Worm (Caenorhabditis elegans) whole organism, late embryonic: ENCODE data around the gene srxa-15.

Source experiments
- C38D4.7 ChIP-seq: fragments of 200-800 bp; sonication (Bioruptor generic); optimal IDR thresholded peaks from 2 replicates; lab custom pipeline; 2018; ENCODE audit warnings: mild to moderate bottlenecking, missing genetic modification characterization, moderate library complexity, missing compliant biosample characterization
- F13H6.1 ChIP-seq: sonication (generic microtip); optimal IDR thresholded peaks from 2 replicates; lab custom pipeline; 2016; ENCODE audit warnings: missing genetic modification characterization, missing compliant biosample characterization
- T23F11.4 ChIP-seq: fragments of 200-800 bp; sonication (Bioruptor generic); optimal IDR thresholded peaks from 2 replicates; lab custom pipeline; 2018; ENCODE audit warnings: mild to moderate bottlenecking, missing genetic modification characterization, missing compliant biosample characterization
- ahr-1 ChIP-seq: sonication (generic microtip); optimal IDR thresholded peaks from 2 replicates; lab custom pipeline; 2016; ENCODE audit warnings: missing genetic modification characterization, missing compliant biosample characterization
- ama-1 ChIP-seq: fragments of 150-350 bp; optimal IDR thresholded peaks from 2 replicates; lab custom pipeline; 2014
- ceh-14 ChIP-seq: sonication (generic microtip); optimal IDR thresholded peaks from 2 replicates; lab custom pipeline; 2016; ENCODE audit warnings: missing genotype, missing genetic modification characterization, missing compliant biosample characterization
- ceh-18 ChIP-seq: sonication (generic microtip); optimal IDR thresholded peaks from 2 replicates; lab custom pipeline; 2016; ENCODE audit warnings: missing genetic modification characterization, missing compliant biosample characterization
- ceh-22 ChIP-seq: sonication (generic microtip); optimal IDR thresholded peaks from 2 replicates; lab custom pipeline; 2017; ENCODE audit warnings: missing biosample characterization, missing genetic modification characterization
- ceh-24 ChIP-seq: sonication (generic microtip); optimal IDR thresholded peaks from 2 replicates; lab custom pipeline; 2016; ENCODE audit warnings: mild to moderate bottlenecking, missing genetic modification characterization, missing compliant biosample characterization
- ceh-31 ChIP-seq: sonication (generic microtip); optimal IDR thresholded peaks from 2 replicates; lab custom pipeline; 2016; ENCODE audit warnings: missing genetic modification characterization, missing compliant biosample characterization
- ceh-34 ChIP-seq: sonication (generic microtip); optimal IDR thresholded peaks from 2 replicates; lab custom pipeline; 2016; ENCODE audit warnings: mild to moderate bottlenecking, missing genetic modification characterization, missing compliant biosample characterization
- ceh-45 ChIP-seq: fragments of 200-800 bp; sonication (Bioruptor generic); IDR thresholded peaks from 2 replicates; pipeline ENCODE4 v1.3.6; 2022; ENCODE audit warnings: missing genetic modification reagents, missing genetic modification characterization, missing compliant biosample characterization
- ceh-9 ChIP-seq: sonication (generic microtip); optimal IDR thresholded peaks from 2 replicates; lab custom pipeline; 2016; ENCODE audit warnings: mild to moderate bottlenecking, missing genetic modification characterization, inconsistent platforms, missing compliant biosample characterization
- che-1 ChIP-seq: sonication (generic microtip); optimal IDR thresholded peaks from 2 replicates; lab custom pipeline; 2016; ENCODE audit warnings: mild to moderate bottlenecking, missing genetic modification characterization, missing compliant biosample characterization
- dve-1 ChIP-seq: sonication (generic microtip); optimal IDR thresholded peaks from 2 replicates; lab custom pipeline; 2017; ENCODE audit warnings: antibody characterized with exemption, mild to moderate bottlenecking, missing genetic modification characterization, missing compliant biosample characterization
- elt-2 ChIP-seq: sonication (generic microtip); optimal IDR thresholded peaks from 2 replicates; lab custom pipeline; 2016; ENCODE audit warnings: missing genetic modification reagents, missing genetic modification characterization, missing compliant biosample characterization
- ets-4 ChIP-seq: sonication (generic microtip); optimal IDR thresholded peaks from 2 replicates; lab custom pipeline; 2016; ENCODE audit warnings: missing genetic modification characterization, missing compliant biosample characterization
- eyg-1 ChIP-seq: sonication (generic microtip); optimal IDR thresholded peaks from 2 replicates; lab custom pipeline; 2016; ENCODE audit warnings: missing genotype, missing genetic modification characterization, missing compliant biosample characterization
- fkh-10 ChIP-seq: fragments of 150-350 bp; optimal IDR thresholded peaks from 2 replicates; lab custom pipeline; 2014; ENCODE audit warnings: missing biosample characterization, missing genetic modification reagents, missing genetic modification characterization
- fkh-6 ChIP-seq: sonication (generic microtip); optimal IDR thresholded peaks from 2 replicates; lab custom pipeline; 2016; ENCODE audit warnings: missing genetic modification characterization, missing compliant biosample characterization
- gmeb-2 ChIP-seq: sonication (generic microtip); optimal IDR thresholded peaks from 2 replicates; lab custom pipeline; 2016; ENCODE audit warnings: missing genetic modification characterization, inconsistent platforms, missing compliant biosample characterization
- hlh-30 ChIP-seq: sonication (generic microtip); optimal IDR thresholded peaks from 2 replicates; lab custom pipeline; 2017; ENCODE audit warnings: antibody characterized with exemption, missing genetic modification characterization, missing compliant biosample characterization; ENCODE audit not compliant: insufficient read depth
- hlh-6 ChIP-seq: sonication (generic microtip); optimal IDR thresholded peaks from 2 replicates; lab custom pipeline; 2016; ENCODE audit warnings: missing genotype, missing genetic modification characterization, missing compliant biosample characterization
- lim-6 ChIP-seq: sonication (generic microtip); optimal IDR thresholded peaks from 2 replicates; lab custom pipeline; 2016; ENCODE audit warnings: missing genetic modification characterization, missing compliant biosample characterization
- mec-3 ChIP-seq: sonication (generic microtip); optimal IDR thresholded peaks from 2 replicates; lab custom pipeline; 2016; ENCODE audit warnings: borderline replicate concordance, missing genetic modification characterization, missing compliant biosample characterization
- nfya-1 ChIP-seq: sonication (generic microtip); optimal IDR thresholded peaks from 2 replicates; lab custom pipeline; 2017; ENCODE audit warnings: missing genetic modification characterization, mild to moderate bottlenecking, missing compliant biosample characterization, antibody characterized with exemption, moderate library complexity
- nhr-232 ChIP-seq: sonication (generic microtip); optimal IDR thresholded peaks from 2 replicates; lab custom pipeline; 2016; ENCODE audit warnings: missing genetic modification characterization, missing compliant biosample characterization
- pha-2 ChIP-seq: sonication (generic microtip); optimal IDR thresholded peaks from 2 replicates; lab custom pipeline; 2017; ENCODE audit warnings: mild to moderate bottlenecking, missing genetic modification characterization, missing compliant biosample characterization
- pqm-1 ChIP-seq: sonication (generic microtip); optimal IDR thresholded peaks from 2 replicates; lab custom pipeline; 2016; ENCODE audit warnings: missing genetic modification characterization, missing compliant biosample characterization
- pros-1 ChIP-seq: fragments of 150-350 bp; optimal IDR thresholded peaks from 2 replicates; lab custom pipeline; 2014; ENCODE audit warnings: missing biosample characterization, missing genetic modification reagents, missing genetic modification characterization
- ref-2 ChIP-seq: sonication (generic microtip); optimal IDR thresholded peaks from 2 replicates; lab custom pipeline; 2016; ENCODE audit warnings: missing genetic modification characterization, missing compliant biosample characterization
- sdc-2 ChIP-seq: sonication (generic microtip); optimal IDR thresholded peaks from 2 replicates; lab custom pipeline; 2016; ENCODE audit warnings: missing genotype, missing genetic modification characterization, missing compliant biosample characterization
- syd-9 ChIP-seq: sonication (generic microtip); optimal IDR thresholded peaks from 2 replicates; lab custom pipeline; 2016; ENCODE audit warnings: mild to moderate bottlenecking, missing genetic modification characterization, moderate library complexity, missing compliant biosample characterization
- tbx-2 ChIP-seq: sonication (generic microtip); optimal IDR thresholded peaks from 2 replicates; lab custom pipeline; 2016; ENCODE audit warnings: missing genetic modification characterization, missing compliant biosample characterization
- unc-3 ChIP-seq, 2 experiments: fragments of 200-800 bp in 1 of 2; sonication (Bioruptor generic) in 1 of 2; sonication (generic microtip) in 1 of 2; conservative IDR thresholded peaks in 1 of 2; optimal IDR thresholded peaks in 1 of 2; 2 replicates each; pipeline versions ENCODE4 v1.3.6 to Lab custom; 2016 to 2022; ENCODE audit warnings: missing compliant biosample characterization in 2 of 2, missing genetic modification characterization in 2 of 2, missing genetic modification reagents in 1 of 2
- unc-42 ChIP-seq: sonication (generic microtip); optimal IDR thresholded peaks from 2 replicates; lab custom pipeline; 2016; ENCODE audit warnings: missing genotype, missing genetic modification characterization, missing compliant biosample characterization
- unc-86 ChIP-seq: sonication (generic microtip); optimal IDR thresholded peaks from 2 replicates; lab custom pipeline; 2016; ENCODE audit warnings: missing genetic modification characterization, missing compliant biosample characterization
- zip-5 ChIP-seq: sonication (generic microtip); optimal IDR thresholded peaks from 2 replicates; lab custom pipeline; 2016; ENCODE audit warnings: missing genetic modification characterization, missing compliant biosample characterization
- ztf-16 ChIP-seq: sonication (generic microtip); optimal IDR thresholded peaks from 2 replicates; lab custom pipeline; 2017; ENCODE audit warnings: missing genetic modification characterization, missing compliant biosample characterization

The srxa-15 gene

ce11 chrV:20638344-20638743, 3.7 kb upstream of the srxa-15 start, which contains the start of gene Y44A6B.3:
TSS of gene Y44A6B.3 (minus strand) at chrV:20638444.
- TF ChIP-seq ref-2 (tag; lab: Kevin White, UChicago): no peak
- no peak for TF ChIP-seq lim-6
- TF ChIP-seq ceh-14 (tag; lab: Kevin White, UChicago): no peak
- no peak for TF ChIP-seq mec-3 (tag; lab: Kevin White, UChicago)
- no peak for TF ChIP-seq zip-5 (tag; lab: Kevin White, UChicago)
- no peak for TF ChIP-seq nhr-232 (tag; lab: Kevin White, UChicago)
- TF ChIP-seq ceh-24 (tag; lab: Kevin White, UChicago): no peak
- TF ChIP-seq gmeb-2 (tag; lab: Kevin White, UChicago): no peak
- no peak for TF ChIP-seq elt-2 (tag; lab: Kevin White, UChicago)
- no peak for TF ChIP-seq ceh-34 (tag; lab: Kevin White, UChicago)
- TF ChIP-seq che-1: no peak
- TF ChIP-seq hlh-6: no peak
- TF ChIP-seq ceh-45 (GFP tag; lab: Robert Waterston, UW): no peak
- TF ChIP-seq fkh-6: no peak
- TF ChIP-seq syd-9 (tag; lab: Kevin White, UChicago): no peak

DNA sequence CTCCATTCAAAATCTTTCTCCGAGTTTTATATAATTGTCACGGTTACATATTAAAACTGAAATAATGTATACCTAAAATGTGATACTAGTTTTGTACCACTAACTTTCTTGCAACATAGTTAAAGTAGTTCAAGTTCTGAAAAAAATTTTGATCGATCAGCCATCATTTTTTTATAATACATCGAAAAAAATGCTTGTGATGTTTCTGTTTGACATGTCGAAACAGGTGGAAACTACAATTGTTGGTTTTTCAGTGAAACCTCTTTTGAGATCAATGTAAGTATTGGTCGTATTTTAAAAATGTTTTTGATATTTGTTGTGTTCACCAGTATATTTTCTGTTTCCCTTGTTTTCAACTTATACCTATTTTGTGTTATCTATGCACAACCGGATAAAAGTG, 2.7 kb upstream of the srxa-15 start, which contains the start of gene srxa-14:
Gene srxa-14, plus strand, starts transcription at position 301 of the 400 bp plus-strand sequence.
- no peak for TF ChIP-seq eyg-1 (tag; lab: Kevin White, UChicago)
- TF ChIP-seq ama-1 (lab: Kevin White, UChicago): no peak
- no peak for TF ChIP-seq zip-5 (tag; lab: Kevin White, UChicago)
- TF ChIP-seq unc-86: no peak
- no peak for TF ChIP-seq ztf-16 (tag; lab: Kevin White, UChicago)
- TF ChIP-seq ceh-31 (tag; lab: Kevin White, UChicago): no peak
- TF ChIP-seq ceh-24 (tag; lab: Kevin White, UChicago): no peak
- no peak for TF ChIP-seq ceh-14 (tag; lab: Kevin White, UChicago)
- TF ChIP-seq C38D4.7 (GFP tag; lab: Kevin White, UChicago): no peak
- TF ChIP-seq ceh-22 (tag; lab: Kevin White, UChicago): no peak
- TF ChIP-seq pqm-1 (tag; lab: Kevin White, UChicago): no peak
- TF ChIP-seq nfya-1 (tag; lab: Kevin White, UChicago): no peak
- TF ChIP-seq ahr-1 (tag; lab: Kevin White, UChicago): no peak
- TF ChIP-seq unc-3 (GFP tag; conservative IDR thresholded peaks at IDR 0.05; lab: Robert Waterston, UW): no peak
- no peak for TF ChIP-seq unc-3 (tag; optimal IDR thresholded peaks at IDR 0.05; lab: Kevin White, UChicago)
- no peak for TF ChIP-seq tbx-2 (tag; lab: Kevin White, UChicago)
- no peak for TF ChIP-seq pha-2
- no peak for TF ChIP-seq elt-2 (tag; lab: Kevin White, UChicago)
- no peak for TF ChIP-seq gmeb-2 (tag; lab: Kevin White, UChicago)
- no peak for TF ChIP-seq ceh-9 (tag; lab: Kevin White, UChicago)
- TF ChIP-seq T23F11.4: no peak

ce11 chrV:20645479-20645878, 3.5 kb downstream of the srxa-15 start:
- no peak for TF ChIP-seq sdc-2 (tag; lab: Kevin White, UChicago)
- TF ChIP-seq ceh-31 (tag; lab: Kevin White, UChicago): no peak
- peak; percentile 53 for TF ChIP-seq unc-42 (tag; lab: Kevin White, UChicago)

DNA sequence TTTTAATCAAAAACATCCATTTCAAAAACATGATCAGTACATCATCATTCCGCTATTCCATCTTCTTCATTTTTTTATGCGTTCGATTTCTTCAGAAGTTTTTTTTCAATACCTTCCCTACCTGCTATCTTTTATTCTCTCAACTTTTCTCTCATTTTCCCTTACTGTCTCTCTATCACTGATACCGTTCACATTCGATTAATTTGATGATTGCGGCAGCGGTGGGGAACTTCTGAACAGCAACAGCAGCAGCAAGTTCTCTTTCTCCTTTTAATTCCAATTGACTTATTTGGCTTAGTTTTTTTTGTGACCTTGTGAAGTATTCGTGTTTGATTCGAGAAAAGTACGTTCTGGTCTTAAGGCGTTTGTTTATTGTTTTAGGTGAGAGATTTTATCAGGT, 6.9 kb downstream of the srxa-15 start:
- no peak for TF ChIP-seq pros-1 (tag; lab: Kevin White, UChicago)
- TF ChIP-seq ceh-18: no peak
- no peak for TF ChIP-seq fkh-10 (GFP tag; lab: Kevin White, UChicago)
- no peak for TF ChIP-seq hlh-30 (tag; lab: Kevin White, UChicago)
- no peak for TF ChIP-seq ets-4 (tag; lab: Kevin White, UChicago)
- TF ChIP-seq dve-1 (tag; lab: Kevin White, UChicago): no peak
- TF ChIP-seq F13H6.1: no peak
- TF ChIP-seq lim-6: no peak
- no peak for TF ChIP-seq unc-3 (GFP tag; conservative IDR thresholded peaks at IDR 0.05; lab: Robert Waterston, UW)
- no peak for TF ChIP-seq unc-3 (tag; optimal IDR thresholded peaks at IDR 0.05; lab: Kevin White, UChicago)
- TF ChIP-seq nhr-232 (tag; lab: Kevin White, UChicago): no peak
- no peak for TF ChIP-seq che-1
- TF ChIP-seq ceh-24 (tag; lab: Kevin White, UChicago): no peak
